Worm (Caenorhabditis elegans) whole organism, mixed stage, embryonic: ENCODE measurements around the gene his-2.

Experiments
- elt-3 ChIP-seq: fragments of 150-350 bp; optimal IDR thresholded peaks from 2 replicates; lab custom pipeline; 2014; ENCODE audit warnings: missing biosample characterization, missing genetic modification characterization
- mep-1 ChIP-seq: fragments of 150-350 bp; optimal IDR thresholded peaks from 2 replicates; lab custom pipeline; 2017; ENCODE audit warnings: missing biosample characterization, missing genetic modification reagents, missing genetic modification characterization, inconsistent platforms
- mls-2 ChIP-seq: sonication (generic microtip); optimal IDR thresholded peaks from 2 replicates; lab custom pipeline; 2016; ENCODE audit warnings: mild to moderate bottlenecking, missing genetic modification characterization, moderate library complexity, missing compliant biosample characterization
- nhr-2 ChIP-seq: fragments of 150-350 bp; optimal IDR thresholded peaks from 2 replicates; lab custom pipeline; 2014; ENCODE audit warnings: missing biosample characterization, missing genetic modification characterization
- nhr-237 ChIP-seq: fragments of 150-350 bp; optimal IDR thresholded peaks from 2 replicates; lab custom pipeline; 2014; ENCODE audit warnings: missing biosample characterization, missing genetic modification characterization
- pha-4 ChIP-seq: fragments of 150-350 bp; optimal IDR thresholded peaks from 2 replicates; lab custom pipeline; 2018; ENCODE audit warnings: missing biosample characterization, missing genetic modification reagents, missing genetic modification characterization
- ztf-11 ChIP-seq: fragments of 150-350 bp; optimal IDR thresholded peaks from 2 replicates; lab custom pipeline; 2014; ENCODE audit warnings: missing biosample characterization, missing genetic modification characterization

DNA sequence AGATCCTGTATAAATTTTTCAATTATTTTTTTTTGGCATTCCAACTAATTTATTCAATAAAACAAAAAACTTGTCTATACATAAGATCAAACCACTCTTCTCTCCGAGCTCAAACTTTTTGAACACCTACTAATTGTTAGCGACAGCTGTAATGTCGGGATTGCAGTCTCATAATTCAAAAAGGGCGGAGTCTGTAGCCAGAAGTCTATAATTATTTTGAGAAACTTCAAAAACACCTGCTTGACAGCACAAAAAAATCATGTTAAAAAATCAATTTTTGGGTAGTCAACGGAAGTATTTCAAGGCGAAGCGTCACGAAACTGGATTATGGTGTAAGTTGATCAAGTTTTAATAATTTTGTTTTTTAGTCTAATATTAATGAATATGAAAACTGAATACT is 22.0 kb downstream of the his-2 start, which contains the start of gene srx-44:
- TF ChIP-seq mls-2 (tag; lab: Kevin White, UChicago) (no peak), pha-4 (tag; lab: Kevin White, UChicago) (no peak), elt-3 (tag; lab: Kevin White, UChicago) (no peak), ztf-11 (no peak), nhr-237 (tag; lab: Kevin White, UChicago) (no peak), mep-1 (tag; lab: Kevin White, UChicago) (no peak), nhr-2 (no peak)
